Fruit fly (Drosophila melanogaster): ENCODE measurements around the gene Ssu72.

DNA sequence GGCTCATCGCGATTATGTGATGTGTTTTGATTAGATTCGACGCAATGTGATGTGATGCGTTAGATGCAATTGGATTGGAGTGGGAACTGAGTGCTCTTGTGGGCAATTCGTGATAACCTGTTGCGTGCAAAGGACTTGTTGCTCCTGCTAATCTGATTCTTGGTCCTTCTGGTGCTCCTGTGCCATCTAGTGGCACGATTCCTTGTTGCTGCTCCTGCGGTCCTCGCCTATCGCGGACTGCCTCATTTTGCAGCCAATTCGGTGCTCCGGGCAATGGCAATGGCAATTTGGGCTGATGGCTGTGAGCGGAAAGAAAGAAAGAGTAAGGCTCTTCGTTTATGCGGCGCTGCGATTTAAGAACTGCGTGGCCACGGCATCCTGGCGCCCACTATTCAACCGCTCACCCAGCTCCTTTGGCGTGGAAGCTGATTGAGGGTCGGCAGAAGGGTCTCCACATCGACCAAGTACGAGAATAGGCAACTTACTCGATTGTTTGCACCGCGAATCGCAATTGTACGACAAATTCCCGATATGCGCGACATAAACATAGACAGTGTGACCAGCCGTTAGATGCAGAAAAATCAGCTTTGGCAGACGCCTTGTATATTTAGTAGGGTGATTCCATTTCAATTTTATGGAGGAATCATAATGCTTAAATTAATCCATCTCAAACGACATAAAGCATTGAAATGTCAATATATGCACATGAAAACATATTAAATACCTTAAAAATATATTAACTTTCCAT lies 28.8 kb downstream of the Ssu72 start, which contains the start of gene Mer:
- no peak for TF ChIP-seq psq (optimal IDR thresholded peaks at IDR 0.05)
- no peak for TF ChIP-seq usp (GFP tag; optimal IDR thresholded peaks at IDR 0.05)
- TF ChIP-seq CG8478 (optimal IDR thresholded peaks at IDR 0.05), result no peak
- TF ChIP-seq pan (optimal IDR thresholded peaks at IDR 0.05), result no peak
- TF ChIP-seq EcR (GFP tag; optimal IDR thresholded peaks at IDR 0.05), result no peak
